Worm (Caenorhabditis elegans): Measurements from ENCODE around the gene pdf-1.
A peak's percentile ranks its signal among the peaks of the same experiment; 100 is the strongest.

The pdf-1 gene

DNA sequence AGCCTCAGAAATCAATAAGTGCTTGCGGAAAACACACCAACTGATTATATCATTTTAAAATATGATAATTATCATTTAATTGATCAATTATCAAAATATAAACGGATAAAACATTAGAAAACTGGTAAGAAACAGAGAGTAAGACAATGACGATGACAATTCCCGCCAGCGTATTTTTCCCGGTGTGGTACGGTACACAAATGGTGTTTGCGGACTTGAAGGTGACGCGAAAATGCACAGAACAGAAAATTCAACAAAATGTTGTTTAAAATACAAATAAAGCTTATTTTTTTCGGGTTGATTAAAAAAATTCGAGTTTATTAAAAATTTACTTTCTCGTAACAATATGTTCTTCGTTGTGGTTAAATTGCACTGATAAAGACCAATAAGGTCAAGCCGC, 48.9 kb upstream of the pdf-1 start (continued):
- no peak for TF ChIP-seq C06A6.2 (GFP tag; conservative IDR thresholded peaks at IDR 0.05)
- TF ChIP-seq T07F8.4 (tag; optimal IDR thresholded peaks at IDR 0.05) = no peak
- no peak for TF ChIP-seq F55B11.4 (tag; optimal IDR thresholded peaks at IDR 0.05; ENCODE audit: borderline replicate concordance, insufficient read depth)
- TF ChIP-seq hrde-1 (tag; optimal IDR thresholded peaks at IDR 0.05; ENCODE audit: borderline replicate concordance) = no peak
- TF ChIP-seq aptf-2 (GFP tag; conservative IDR thresholded peaks at IDR 0.05) = no peak
- no peak for TF ChIP-seq ZK185.1 (tag; optimal IDR thresholded peaks at IDR 0.05; ENCODE audit: poor library complexity, severe bottlenecking)
- no peak for TF ChIP-seq ets-4 (GFP tag; optimal IDR thresholded peaks at IDR 0.05)
- TF ChIP-seq ceh-79 (tag; optimal IDR thresholded peaks at IDR 0.05) = no peak
- TF ChIP-seq lin-35 (GFP tag; optimal IDR thresholded peaks at IDR 0.05) = peak in 1 of 3 experiments; percentile 51
- TF ChIP-seq madf-3 (GFP tag; IDR thresholded peaks at IDR 0.05) = peak; percentile 77
- no peak for TF ChIP-seq lin-40 (tag; optimal IDR thresholded peaks at IDR 0.05)
- TF ChIP-seq lag-1 (GFP tag; IDR thresholded peaks at IDR 0.05) = no peak
- no peak for TF ChIP-seq B0261.1 (tag; optimal IDR thresholded peaks at IDR 0.05)
- no peak for TF ChIP-seq T26A5.8 (tag; optimal IDR thresholded peaks at IDR 0.05)
- TF ChIP-seq lin-54 (GFP tag; optimal IDR thresholded peaks at IDR 0.05) = peak; percentile 64
- TF ChIP-seq lin-26 (GFP tag; IDR thresholded peaks at IDR 0.05) = no peak
- TF ChIP-seq lir-1 (GFP tag; conservative IDR thresholded peaks at IDR 0.05) = peak; percentile 36; the same call in 1 of the 2 replicates
- no peak for TF ChIP-seq Y56A3A.18 (GFP tag; IDR thresholded peaks at IDR 0.05)
- no peak for TF ChIP-seq nhr-27 (tag; optimal IDR thresholded peaks at IDR 0.05)
- peak; percentile 82 for TF ChIP-seq ceh-91 (GFP tag; IDR thresholded peaks at IDR 0.05)
- TF ChIP-seq Y67H2A.10 (GFP tag; conservative IDR thresholded peaks at IDR 0.05) = 0 out of 2 replicates have a peak, but pooled peaks have one; percentile 27
- TF ChIP-seq ceh-27 (GFP tag; optimal IDR thresholded peaks at IDR 0.05) = no peak
- no peak for TF ChIP-seq attf-5 (GFP tag; optimal IDR thresholded peaks at IDR 0.05)
- TF ChIP-seq lsy-27 (tag; optimal IDR thresholded peaks at IDR 0.05; ENCODE audit: borderline replicate concordance, insufficient read depth) = peak; percentile 7
- TF ChIP-seq F37B4.10 (GFP tag; IDR thresholded peaks at IDR 0.05) = no peak
- no peak for TF ChIP-seq ama-1 (optimal IDR thresholded peaks at IDR 0.05)
- TF ChIP-seq ama-1 (GFP tag; optimal IDR thresholded peaks at IDR 0.05) = no peak
- no peak for TF ChIP-seq unc-62 (GFP tag; optimal IDR thresholded peaks at IDR 0.05)
- TF ChIP-seq mes-4 (tag; optimal IDR thresholded peaks at IDR 0.05) = no peak
- peak; percentile 63 for TF ChIP-seq F23B12.7 (tag; optimal IDR thresholded peaks at IDR 0.05; ENCODE audit: insufficient read depth)
- no peak for TF ChIP-seq let-526 (GFP tag; IDR thresholded peaks at IDR 0.05)
- no peak for TF ChIP-seq atf-7 (tag; optimal IDR thresholded peaks at IDR 0.05)
- TF ChIP-seq F39B2.1 (GFP tag; IDR thresholded peaks at IDR 0.05) = no peak
- peak; percentile 85 for TF ChIP-seq madf-8 (GFP tag; conservative IDR thresholded peaks at IDR 0.05)

DNA sequence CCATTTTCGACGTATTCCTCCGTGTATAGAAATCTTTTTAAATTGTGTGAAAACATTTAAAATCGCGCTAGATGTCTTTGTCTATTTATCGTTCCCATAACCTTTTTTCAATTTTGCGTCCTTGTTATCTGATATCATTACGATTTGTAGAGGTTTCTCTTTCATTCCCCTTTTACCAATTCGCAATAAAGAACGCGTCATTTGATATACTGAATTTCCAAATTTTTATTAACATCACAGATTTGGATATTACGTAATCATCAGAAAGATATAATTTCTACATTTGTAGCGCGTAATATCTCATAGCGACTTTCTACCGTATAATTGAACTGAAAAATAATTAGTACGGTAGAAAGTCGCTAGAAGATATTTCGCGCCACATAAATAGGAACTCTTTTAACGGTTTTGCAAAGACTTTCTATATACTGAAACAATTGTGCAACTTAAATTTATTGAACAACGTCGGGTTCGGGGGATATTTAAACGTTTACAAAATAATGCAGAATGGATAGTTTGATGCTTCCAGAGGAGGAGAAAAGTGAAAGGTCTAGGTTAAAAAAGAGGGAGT, 46.5 kb upstream of the pdf-1 start:
- TF ChIP-seq F57C9.4 (tag; optimal IDR thresholded peaks at IDR 0.05) (no peak), mel-28 (tag; optimal IDR thresholded peaks at IDR 0.05; ENCODE audit: borderline replicate concordance) (no peak), lin-35 (GFP tag; optimal IDR thresholded peaks at IDR 0.05) (peak in 1 of 3 experiments; percentile 38), F49E8.2 (tag; optimal IDR thresholded peaks at IDR 0.05; ENCODE audit: insufficient read depth) (peak; percentile 33), him-1 (tag; optimal IDR thresholded peaks at IDR 0.05) (peak; percentile 99), Y79H2A.3 (GFP tag; conservative IDR thresholded peaks at IDR 0.05) (peak; percentile 62; the same call in 1 of the 2 replicates), ZK185.1 (tag; optimal IDR thresholded peaks at IDR 0.05; ENCODE audit: poor library complexity, severe bottlenecking) (no peak), snpc-3.4 (tag; optimal IDR thresholded peaks at IDR 0.05) (peak; percentile 52), madf-6 (GFP tag; IDR thresholded peaks at IDR 0.05) (peak; percentile 76), nhr-27 (tag; optimal IDR thresholded peaks at IDR 0.05) (no peak), nhr-90 (tag; optimal IDR thresholded peaks at IDR 0.05) (no peak), dpl-1 (GFP tag; optimal IDR thresholded peaks at IDR 0.05) (peak; percentile 18), hrde-1 (tag; optimal IDR thresholded peaks at IDR 0.05; ENCODE audit: borderline replicate concordance) (peak; percentile 54), T07F8.4 (tag; optimal IDR thresholded peaks at IDR 0.05) (no peak), ztf-26 (tag; optimal IDR thresholded peaks at IDR 0.05) (no peak), ama-1 (optimal IDR thresholded peaks at IDR 0.05) (no peak), ama-1 (GFP tag; optimal IDR thresholded peaks at IDR 0.05) (peak in 1 of 2 experiments; percentile 75), atf-7 (tag; optimal IDR thresholded peaks at IDR 0.05) (no peak), lsl-1 (GFP tag; optimal IDR thresholded peaks at IDR 0.05) (peak; percentile 72), xnd-1 (tag; optimal IDR thresholded peaks at IDR 0.05) (peak; percentile 11), pbrm-1 (GFP tag; IDR thresholded peaks at IDR 0.05) (0 out of 2 replicates have a peak, but pooled peaks have one; percentile 21)

Data from whole organism, young adult.